Fruit fly (Drosophila melanogaster) whole organism, prepupa: ENCODE measurements around the gene CG5715.

ENCODE experiments used
- Blimp-1 ChIP-seq: fragments of 200-800 bp; sonication (Bioruptor generic); optimal IDR thresholded peaks from 3 replicates; lab custom pipeline; 2017; ENCODE audit warnings: missing biosample characterization, missing genetic modification characterization, mild to moderate bottlenecking, moderate library complexity, missing genetic modification reagents
- CG10631 ChIP-seq: fragments of 200-800 bp; sonication (Bioruptor generic); optimal IDR thresholded peaks from 2 replicates; lab custom pipeline; 2016; ENCODE audit warnings: missing biosample characterization, missing genetic modification characterization
- CG11294 ChIP-seq: fragments of 200-800 bp; sonication (Bioruptor generic); IDR thresholded peaks from 2 replicates; pipeline ENCODE4 v1.3.6; 2022; ENCODE audit warnings: missing biosample characterization, missing genetic modification characterization
- CG11762 ChIP-seq: fragments of 200-800 bp; sonication (Bioruptor generic); optimal IDR thresholded peaks from 3 replicates; lab custom pipeline; 2016; ENCODE audit warnings: missing biosample characterization, missing genetic modification characterization; ENCODE audit not compliant: insufficient read depth
- CG11902 ChIP-seq: fragments of 200-800 bp; sonication (Bioruptor generic); optimal IDR thresholded peaks from 3 replicates; lab custom pipeline; 2016; ENCODE audit warnings: missing biosample characterization, missing genetic modification characterization
- CG15336 ChIP-seq: fragments of 200-800 bp; sonication (Bioruptor generic); IDR thresholded peaks from 2 replicates; pipeline ENCODE4 v1.3.6; 2022; ENCODE audit warnings: missing biosample characterization, missing genetic modification characterization
- CG1621 ChIP-seq: fragments of 200-800 bp; sonication (Bioruptor generic); optimal IDR thresholded peaks from 3 replicates; lab custom pipeline; 2018; ENCODE audit warnings: missing biosample characterization, mild to moderate bottlenecking, missing genetic modification characterization
- CG16779 ChIP-seq: fragments of 200-800 bp; sonication (Bioruptor generic); optimal IDR thresholded peaks from 3 replicates; lab custom pipeline; 2017; ENCODE audit warnings: missing biosample characterization, mild to moderate bottlenecking, missing genetic modification characterization
- CG3032 ChIP-seq: fragments of 200-800 bp; optimal IDR thresholded peaks from 2 replicates; lab custom pipeline; 2019; ENCODE audit warnings: missing biosample characterization, mild to moderate bottlenecking, missing genetic modification characterization, moderate library complexity
- CG31627 ChIP-seq: fragments of 200-800 bp; sonication (Bioruptor generic); optimal IDR thresholded peaks from 3 replicates; lab custom pipeline; 2016; ENCODE audit warnings: missing biosample characterization, missing genetic modification characterization
- CG32006 ChIP-seq: fragments of 200-800 bp; sonication (Bioruptor generic); optimal IDR thresholded peaks from 3 replicates; lab custom pipeline; 2017; ENCODE audit warnings: missing biosample characterization, mild to moderate bottlenecking, missing genetic modification characterization
- CG34406 ChIP-seq: fragments of 200-800 bp; sonication (Bioruptor generic); optimal IDR thresholded peaks from 3 replicates; lab custom pipeline; 2016; ENCODE audit warnings: missing biosample characterization, missing genetic modification characterization
- CG3919 ChIP-seq: fragments of 200-800 bp; sonication (Bioruptor generic); optimal IDR thresholded peaks from 3 replicates; lab custom pipeline; 2016; ENCODE audit warnings: missing biosample characterization, missing genetic modification characterization
- CG6163 ChIP-seq: fragments of 200-800 bp; sonication (Bioruptor generic); IDR thresholded peaks from 3 replicates; pipeline ENCODE4 v1.3.6; 2022; ENCODE audit warnings: missing biosample characterization, missing genetic modification characterization
- CG6276 ChIP-seq: fragments of 200-800 bp; sonication (Bioruptor generic); optimal IDR thresholded peaks from 2 replicates; lab custom pipeline; 2017; ENCODE audit warnings: missing biosample characterization, mild to moderate bottlenecking, missing genetic modification characterization
- CG6792 ChIP-seq: fragments of 200-800 bp; sonication (Bioruptor generic); optimal IDR thresholded peaks from 3 replicates; lab custom pipeline; 2016; ENCODE audit warnings: missing biosample characterization, missing genetic modification characterization
- CG6808 ChIP-seq: fragments of 200-800 bp; sonication (Bioruptor generic); optimal IDR thresholded peaks from 3 replicates; lab custom pipeline; 2017; ENCODE audit warnings: missing biosample characterization, missing genetic modification characterization, mild to moderate bottlenecking, moderate library complexity, missing genetic modification reagents
- CG7368 ChIP-seq: fragments of 200-800 bp; sonication (Bioruptor generic); optimal IDR thresholded peaks from 3 replicates; lab custom pipeline; 2016; ENCODE audit warnings: missing biosample characterization, missing genetic modification characterization
- CG8119 ChIP-seq: fragments of 200-800 bp; sonication (Bioruptor generic); IDR thresholded peaks from 3 replicates; pipeline ENCODE4 v1.3.6; 2022; ENCODE audit warnings: missing biosample characterization, missing genetic modification characterization
- CG8632 ChIP-seq: fragments of 200-800 bp; sonication (Bioruptor generic); optimal IDR thresholded peaks from 3 replicates; lab custom pipeline; 2016; ENCODE audit warnings: missing biosample characterization, missing genetic modification characterization
- CG9139 ChIP-seq: fragments of 200-800 bp; sonication (Bioruptor generic); optimal IDR thresholded peaks from 3 replicates; lab custom pipeline; 2017; ENCODE audit warnings: missing biosample characterization, mild to moderate bottlenecking, missing genetic modification characterization
- Eip75B ChIP-seq: fragments of 200-800 bp; sonication (Bioruptor generic); optimal IDR thresholded peaks from 3 replicates; lab custom pipeline; 2016; ENCODE audit warnings: missing biosample characterization, missing genetic modification characterization
- Eip78C ChIP-seq: fragments of 200-800 bp; sonication (Bioruptor generic); peaks from one replicate; lab custom pipeline; 2016; ENCODE audit warnings: missing biosample characterization, missing genetic modification characterization
- Eip93F ChIP-seq: fragments of 200-800 bp; sonication (Bioruptor generic); optimal IDR thresholded peaks from 2 replicates; lab custom pipeline; 2016; ENCODE audit warnings: missing biosample characterization, mild to moderate bottlenecking, missing genetic modification characterization
- Ets21C ChIP-seq: fragments of 200-800 bp; sonication (Bioruptor generic); optimal IDR thresholded peaks from 3 replicates; lab custom pipeline; 2016; ENCODE audit warnings: missing biosample characterization, missing genetic modification characterization
- Ets96B ChIP-seq: fragments of 200-800 bp; optimal IDR thresholded peaks from 2 replicates; lab custom pipeline; 2019; ENCODE audit warnings: missing biosample characterization, mild to moderate bottlenecking, missing genetic modification characterization, moderate library complexity
- Gug ChIP-seq: fragments of 200-800 bp; sonication (Bioruptor generic); IDR thresholded peaks from 2 replicates; pipeline ENCODE4 v1.3.6; 2022; ENCODE audit warnings: missing biosample characterization, missing genetic modification characterization
- Hr38 ChIP-seq: sonication (Bioruptor generic); optimal IDR thresholded peaks from 2 replicates; lab custom pipeline; 2016; ENCODE audit warnings: missing biosample characterization, missing genetic modification characterization
- Hr39 ChIP-seq: fragments of 200-800 bp; sonication (Bioruptor generic); optimal IDR thresholded peaks from 2 replicates; lab custom pipeline; 2016; ENCODE audit warnings: missing biosample characterization, missing genetic modification characterization
- Hr4 ChIP-seq: fragments of 200-800 bp; sonication (Bioruptor generic); optimal IDR thresholded peaks from 3 replicates; lab custom pipeline; 2016; ENCODE audit warnings: missing biosample characterization, missing genetic modification characterization
- Lpt ChIP-seq: fragments of 200-800 bp; sonication (Bioruptor generic); optimal IDR thresholded peaks from 3 replicates; lab custom pipeline; 2016; ENCODE audit warnings: missing biosample characterization, missing genetic modification characterization
- Met ChIP-seq: fragments of 200-800 bp; sonication (Bioruptor generic); optimal IDR thresholded peaks from 3 replicates; lab custom pipeline; 2016; ENCODE audit warnings: missing biosample characterization, missing genetic modification characterization
- OdsH ChIP-seq: fragments of 200-800 bp; sonication (Bioruptor generic); optimal IDR thresholded peaks from 3 replicates; lab custom pipeline; 2016; ENCODE audit warnings: missing biosample characterization, missing genetic modification characterization
- Sox14 ChIP-seq: fragments of 200-800 bp; sonication (Bioruptor generic); optimal IDR thresholded peaks from 3 replicates; lab custom pipeline; 2016; ENCODE audit warnings: missing biosample characterization, missing genetic modification characterization
- Sox15 ChIP-seq: fragments of 200-800 bp; sonication (Bioruptor generic); optimal IDR thresholded peaks from 3 replicates; lab custom pipeline; 2016; ENCODE audit warnings: missing biosample characterization, missing genetic modification characterization
- achi ChIP-seq: fragments of 200-800 bp; sonication (Bioruptor generic); optimal IDR thresholded peaks from 3 replicates; lab custom pipeline; 2016; ENCODE audit warnings: missing biosample characterization, missing genetic modification characterization
- acj6 ChIP-seq: fragments of 200-800 bp; sonication (Bioruptor generic); optimal IDR thresholded peaks from 3 replicates; lab custom pipeline; 2016; ENCODE audit warnings: missing biosample characterization, missing genetic modification characterization
- cyc ChIP-seq: fragments of 200-800 bp; sonication (Bioruptor generic); optimal IDR thresholded peaks from 3 replicates; lab custom pipeline; 2016; ENCODE audit warnings: missing biosample characterization, missing genetic modification characterization
- dac ChIP-seq: fragments of 200-800 bp; sonication (Bioruptor generic); optimal IDR thresholded peaks from 2 replicates; lab custom pipeline; 2017; ENCODE audit warnings: missing biosample characterization, mild to moderate bottlenecking, missing genetic modification characterization
- dsx ChIP-seq: fragments of 200-800 bp; optimal IDR thresholded peaks from 3 replicates; lab custom pipeline; 2019; ENCODE audit warnings: missing biosample characterization, mild to moderate bottlenecking, missing genetic modification characterization, moderate library complexity; ENCODE audit not compliant: poor library complexity, severe bottlenecking
- eg ChIP-seq: fragments of 200-800 bp; sonication (Bioruptor generic); IDR thresholded peaks from 3 replicates; pipeline ENCODE4 v1.3.6; 2022; ENCODE audit warnings: missing biosample characterization, missing genetic modification characterization
- fd59A ChIP-seq: fragments of 200-800 bp; sonication (Bioruptor generic); optimal IDR thresholded peaks from 2 replicates; lab custom pipeline; 2017; ENCODE audit warnings: missing biosample characterization, mild to moderate bottlenecking, missing genetic modification characterization, missing genetic modification reagents
- fd85E ChIP-seq: fragments of 200-800 bp; sonication (Bioruptor generic); optimal IDR thresholded peaks from 3 replicates; lab custom pipeline; 2016; ENCODE audit warnings: missing biosample characterization, missing genetic modification characterization
- fkh ChIP-seq: fragments of 200-800 bp; sonication (Bioruptor generic); optimal IDR thresholded peaks from 3 replicates; lab custom pipeline; 2017; ENCODE audit warnings: missing biosample characterization, mild to moderate bottlenecking, missing genetic modification characterization, moderate library complexity
- lz ChIP-seq: fragments of 200-800 bp; sonication (Bioruptor generic); optimal IDR thresholded peaks from 3 replicates; lab custom pipeline; 2016; ENCODE audit warnings: missing biosample characterization, missing genetic modification characterization
- pdm3 ChIP-seq: fragments of 200-800 bp; sonication (Bioruptor generic); optimal IDR thresholded peaks from 3 replicates; lab custom pipeline; 2016; ENCODE audit warnings: missing biosample characterization, missing genetic modification characterization
- salr ChIP-seq, 2 experiments: fragments of 200-800 bp; sonication (Bioruptor generic); optimal IDR thresholded peaks; 3 replicates each; lab custom pipeline; 2016 to 2018; ENCODE audit warnings: missing biosample characterization in 2 of 2, missing genetic modification characterization in 2 of 2, mild to moderate bottlenecking in 1 of 2
- spab ChIP-seq: fragments of 200-800 bp; sonication (Bioruptor generic); optimal IDR thresholded peaks from 2 replicates; lab custom pipeline; 2017; ENCODE audit warnings: missing biosample characterization, mild to moderate bottlenecking, missing genetic modification characterization, missing genetic modification reagents
- svp ChIP-seq: fragments of 200-800 bp; sonication (Bioruptor generic); peaks from one replicate; lab custom pipeline; 2016; ENCODE audit warnings: missing biosample characterization, missing genetic modification characterization
- topi ChIP-seq: fragments of 200-800 bp; sonication (Bioruptor generic); optimal IDR thresholded peaks from 3 replicates; lab custom pipeline; 2016; ENCODE audit warnings: missing biosample characterization, missing genetic modification characterization
- vri ChIP-seq: fragments of 200-800 bp; sonication (Bioruptor generic); optimal IDR thresholded peaks from 3 replicates; lab custom pipeline; 2016; ENCODE audit warnings: missing biosample characterization, mild to moderate bottlenecking, missing genetic modification characterization

Gene CG5715

DNA sequence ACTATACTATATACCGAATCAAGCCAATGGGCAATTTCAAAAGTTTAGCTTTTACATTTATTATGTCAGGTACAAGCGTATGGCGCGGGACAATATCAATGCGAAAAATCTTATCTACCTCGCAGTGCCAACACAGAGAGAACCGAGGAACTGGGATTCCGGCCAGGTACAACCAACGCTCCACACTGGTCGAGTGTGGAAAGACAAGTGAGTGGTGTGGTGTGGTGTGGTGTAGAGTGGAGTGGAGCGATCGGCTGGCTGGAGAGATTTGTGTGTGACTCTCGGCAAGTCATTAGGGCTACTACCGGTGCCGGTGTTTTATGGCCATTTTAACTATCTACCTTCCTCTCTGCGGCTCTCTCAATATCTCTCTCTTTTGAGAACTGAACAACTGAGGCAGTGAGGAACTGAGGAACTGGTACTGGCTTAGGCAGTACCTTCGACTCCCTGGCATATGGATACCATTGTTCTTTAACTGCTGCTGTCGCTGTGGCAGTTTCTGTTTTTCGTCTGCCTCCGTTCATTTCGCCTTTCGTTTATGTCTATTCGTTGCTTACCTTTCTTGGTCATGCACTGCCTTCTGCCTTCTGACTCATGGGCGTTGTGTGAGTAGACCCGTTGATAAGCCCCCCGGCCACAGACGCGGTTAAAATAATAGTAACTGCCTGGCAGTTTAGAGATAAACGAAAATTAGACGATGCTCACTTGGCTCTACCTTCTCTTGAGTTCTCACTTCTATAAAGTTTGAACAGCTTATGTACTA, 34.7 kb downstream of the CG5715 start:
- TF ChIP-seq Hr39 (peak; percentile 95), Met (GFP tag; lab: Kevin White, UChicago) (peak; percentile 94), CG6163 (GFP tag; lab: Robert Waterston, UW) (peak; percentile 95), CG10631 (GFP tag; lab: Kevin White, UChicago) (peak; percentile 95), Sox14 (GFP tag; lab: Kevin White, UChicago) (peak; percentile 96), spab (GFP tag; lab: Kevin White, UChicago) (peak; percentile 95), topi (peak; percentile 94), Ets96B (tag; lab: Kevin White, UChicago) (peak; percentile 97), Eip78C (GFP tag; lab: Kevin White, UChicago) (peak; percentile 98), Sox15 (GFP tag; lab: Kevin White, UChicago) (peak; percentile 93), vri (peak; percentile 88), CG6276 (GFP tag; lab: Kevin White, UChicago) (no peak), Gug (GFP tag; lab: Robert Waterston, UW) (peak; percentile 90), pdm3 (GFP tag; lab: Kevin White, UChicago) (peak; percentile 96), CG34406 (GFP tag; lab: Kevin White, UChicago) (peak; percentile 93), achi (GFP tag; lab: Kevin White, UChicago) (peak; percentile 94), CG8632 (GFP tag; lab: Kevin White, UChicago) (peak; percentile 96), CG3032 (peak; percentile 97), Ets21C (GFP tag; lab: Kevin White, UChicago) (peak; percentile 91), CG11762 (GFP tag; lab: Kevin White, UChicago) (peak; percentile 89), CG1621 (tag; lab: Kevin White, UChicago) (peak; percentile 97), CG9139 (GFP tag; lab: Kevin White, UChicago) (peak; percentile 90), CG7368 (peak; percentile 96), CG16779 (tag; lab: Kevin White, UChicago) (peak; percentile 84), fd85E (peak; percentile 82), CG3919 (peak; percentile 96), Hr38 (GFP tag; lab: Kevin White, UChicago) (no peak), fkh (GFP tag; lab: Kevin White, UChicago) (peak; percentile 74), CG11902 (GFP tag; lab: Kevin White, UChicago) (peak; percentile 94), acj6 (GFP tag; lab: Kevin White, UChicago) (peak; percentile 96), eg (GFP tag; lab: Robert Waterston, UW) (peak; percentile 92), CG6808 (GFP tag; lab: Kevin White, UChicago) (peak; percentile 96), CG32006 (GFP tag; lab: Kevin White, UChicago) (peak; percentile 88), CG15336 (GFP tag; lab: Robert Waterston, UW) (peak; percentile 87), lz (GFP tag; lab: Kevin White, UChicago) (peak; percentile 93), Hr4 (GFP tag; lab: Kevin White, UChicago) (peak; percentile 90), CG31627 (GFP tag; lab: Kevin White, UChicago) (peak; percentile 93), CG11294 (GFP tag; lab: Robert Waterston, UW) (peak; percentile 87), OdsH (peak; percentile 94), Blimp-1 (GFP tag; lab: Kevin White, UChicago) (peak; percentile 77), Eip93F (GFP tag; lab: Kevin White, UChicago) (peak; percentile 82), salr (GFP tag; optimal IDR thresholded peaks at IDR 0.05; lab: Kevin White, UChicago) (peak; percentile 85 to 97), Eip75B (GFP tag; lab: Kevin White, UChicago) (peak; percentile 97), Lpt (GFP tag; lab: Kevin White, UChicago) (peak; percentile 89), dac (peak; percentile 69), cyc (GFP tag; lab: Kevin White, UChicago) (peak; percentile 93), dsx (peak; percentile 95), svp (GFP tag; lab: Kevin White, UChicago) (peak; percentile 98), CG6792 (peak; percentile 96), fd59A (GFP tag; lab: Kevin White, UChicago) (peak; percentile 97), CG8119 (GFP tag; lab: Robert Waterston, UW) (peak; percentile 88)
